Fruit fly (Drosophila melanogaster) whole organism, embryonic: ENCODE data around the gene CG18213.

Experiments used
- Ada2b ChIP-seq: fragments of 200-800 bp; sonication (Bioruptor generic); IDR thresholded peaks from 2 replicates; pipeline ENCODE4 v1.3.6; 2022; ENCODE audit warnings: missing biosample characterization, missing genetic modification characterization
- B-H1 ChIP-seq: fragments of 200-800 bp; sonication (Bioruptor generic); IDR thresholded peaks from 3 replicates; pipeline ENCODE4 v1.3.6; 2022; ENCODE audit warnings: missing biosample characterization, missing genetic modification characterization
- CG10543 ChIP-seq: fragments of 200-800 bp; sonication (Bioruptor generic); optimal IDR thresholded peaks from 3 replicates; lab custom pipeline; 2017; ENCODE audit warnings: missing biosample characterization, mild to moderate bottlenecking, missing genetic modification characterization, moderate library complexity
- CG10979 ChIP-seq: fragments of 200-800 bp; sonication (Bioruptor generic); optimal IDR thresholded peaks from 2 replicates; lab custom pipeline; 2018; ENCODE audit warnings: missing biosample characterization, mild to moderate bottlenecking, missing genetic modification characterization, moderate library complexity
- CG11456 ChIP-seq: fragments of 200-800 bp; sonication (Bioruptor generic); IDR thresholded peaks from 3 replicates; pipeline ENCODE4 v1.3.6; 2022; ENCODE audit warnings: missing biosample characterization, missing genetic modification characterization
- CG12236 ChIP-seq: fragments of 200-800 bp; sonication (Bioruptor generic); optimal IDR thresholded peaks from 2 replicates; lab custom pipeline; 2016; ENCODE audit warnings: missing biosample characterization, missing genetic modification characterization
- CG14710 ChIP-seq: fragments of 200-800 bp; sonication (Bioruptor generic); optimal IDR thresholded peaks from 3 replicates; lab custom pipeline; 2019; ENCODE audit warnings: missing biosample characterization, mild to moderate bottlenecking, missing genetic modification characterization, moderate library complexity
- CG14860 ChIP-seq: fragments of 200-800 bp; sonication (Bioruptor generic); IDR thresholded peaks from 3 replicates; pipeline ENCODE4 v1.3.6; 2022; ENCODE audit warnings: missing biosample characterization, missing genetic modification characterization; ENCODE audit not compliant: partially characterized antibody
- CG17186 ChIP-seq: fragments of 200-800 bp; sonication (Bioruptor generic); optimal IDR thresholded peaks from 3 replicates; lab custom pipeline; 2017; ENCODE audit warnings: missing biosample characterization, missing genetic modification reagents, missing genetic modification characterization
- CG17328 ChIP-seq: fragments of 200-800 bp; sonication (Bioruptor generic); IDR thresholded peaks from 2 replicates; pipeline ENCODE4 v1.3.6; 2022; ENCODE audit warnings: missing biosample characterization, missing genetic modification characterization
- CG17361 ChIP-seq: fragments of 200-800 bp; sonication (Bioruptor generic); IDR thresholded peaks from 3 replicates; pipeline ENCODE4 v1.3.6; 2022; ENCODE audit warnings: missing biosample characterization, missing genetic modification characterization
- CG18764 ChIP-seq: fragments of 200-800 bp; sonication (Bioruptor generic); optimal IDR thresholded peaks from 3 replicates; lab custom pipeline; 2016; ENCODE audit warnings: missing biosample characterization, missing genetic modification characterization
- CG3065 ChIP-seq: fragments of 200-800 bp; sonication (Bioruptor generic); optimal IDR thresholded peaks from 2 replicates; lab custom pipeline; 2016; ENCODE audit warnings: missing biosample characterization, missing genetic modification characterization
- CG34224 ChIP-seq: fragments of 200-800 bp; sonication (Bioruptor generic); IDR thresholded peaks from 3 replicates; pipeline ENCODE4 v1.3.6; 2022; ENCODE audit warnings: missing biosample characterization, missing genetic modification characterization; ENCODE audit not compliant: partially characterized antibody
- CG43689 ChIP-seq: fragments of 200-800 bp; sonication (Bioruptor generic); IDR thresholded peaks from 2 replicates; pipeline ENCODE4 v1.3.6; 2022; ENCODE audit warnings: missing biosample characterization, missing genetic modification characterization
- CG5953 ChIP-seq: fragments of 200-800 bp; sonication (Bioruptor generic); IDR thresholded peaks from 2 replicates; pipeline ENCODE4 v1.3.6; 2022; ENCODE audit warnings: missing biosample characterization, missing genetic modification characterization
- CG7271 ChIP-seq: fragments of 200-800 bp; sonication (Bioruptor generic); optimal IDR thresholded peaks from 2 replicates; lab custom pipeline; 2018; ENCODE audit warnings: missing biosample characterization, mild to moderate bottlenecking, missing genetic modification characterization, moderate library complexity
- CG9215 ChIP-seq: fragments of 200-800 bp; sonication (Bioruptor generic); IDR thresholded peaks from 2 replicates; pipeline ENCODE4 v1.3.6; 2022; ENCODE audit warnings: missing biosample characterization, missing genetic modification characterization
- CG9437 ChIP-seq: fragments of 200-800 bp; sonication (Bioruptor generic); optimal IDR thresholded peaks from 2 replicates; lab custom pipeline; 2018; ENCODE audit warnings: missing biosample characterization, mild to moderate bottlenecking, missing genetic modification characterization
- CG9727 ChIP-seq: fragments of 200-800 bp; sonication (Bioruptor generic); optimal IDR thresholded peaks from 3 replicates; lab custom pipeline; 2017; ENCODE audit warnings: missing biosample characterization, mild to moderate bottlenecking, missing genetic modification characterization
- D19B ChIP-seq: fragments of 200-800 bp; sonication (Bioruptor generic); optimal IDR thresholded peaks from 2 replicates; lab custom pipeline; 2017; ENCODE audit warnings: missing biosample characterization, mild to moderate bottlenecking, missing genetic modification characterization
- Fer2 ChIP-seq: fragments of 200-800 bp; sonication (Bioruptor generic); optimal IDR thresholded peaks from 2 replicates; lab custom pipeline; 2018; ENCODE audit warnings: missing biosample characterization, mild to moderate bottlenecking, missing genetic modification characterization, moderate library complexity
- Gug ChIP-seq: fragments of 200-800 bp; sonication (Bioruptor generic); IDR thresholded peaks from 4 replicates; pipeline ENCODE4 v1.3.6; 2022; ENCODE audit warnings: missing biosample characterization, missing genetic modification characterization
- HLH4C ChIP-seq: fragments of 200-800 bp; sonication (Bioruptor generic); IDR thresholded peaks from 3 replicates; pipeline ENCODE4 v1.3.6; 2022; ENCODE audit warnings: missing biosample characterization, missing genetic modification characterization; ENCODE audit not compliant: partially characterized antibody
- HmgD ChIP-seq: fragments of 200-800 bp; sonication (Bioruptor generic); optimal IDR thresholded peaks from 3 replicates; lab custom pipeline; 2016; ENCODE audit warnings: missing biosample characterization, missing genetic modification characterization
- Hr39 ChIP-seq: fragments of >200 bp; optimal IDR thresholded peaks from 2 replicates; lab custom pipeline; 2017
- Lpt ChIP-seq: fragments of >200 bp; optimal IDR thresholded peaks from 2 replicates; lab custom pipeline; 2018; ENCODE audit warnings: missing biosample characterization, missing genetic modification characterization
- MTF-1 ChIP-seq: fragments of 200-800 bp; sonication (Bioruptor generic); optimal IDR thresholded peaks from 2 replicates; lab custom pipeline; 2018; ENCODE audit warnings: missing biosample characterization, mild to moderate bottlenecking, missing genetic modification characterization, borderline replicate concordance
- Mrtf ChIP-seq: fragments of 200-800 bp; sonication (Bioruptor generic); IDR thresholded peaks from 3 replicates; pipeline ENCODE4 v1.3.6; 2022; ENCODE audit warnings: missing biosample characterization, missing genetic modification characterization
- Opbp ChIP-seq: fragments of 200-800 bp; sonication (Bioruptor generic); IDR thresholded peaks from 3 replicates; pipeline ENCODE4 v1.3.6; 2022; ENCODE audit warnings: missing biosample characterization, missing genetic modification characterization; ENCODE audit not compliant: partially characterized antibody
- Usf ChIP-seq: fragments of 200-800 bp; sonication (Bioruptor generic); optimal IDR thresholded peaks from 2 replicates; lab custom pipeline; 2017; ENCODE audit warnings: missing genotype, missing biosample characterization, missing genetic modification characterization
- abd-A ChIP-seq: fragments of 200-800 bp; sonication (Bioruptor generic); optimal IDR thresholded peaks from 3 replicates; lab custom pipeline; 2019; ENCODE audit warnings: missing biosample characterization, mild to moderate bottlenecking, missing genetic modification characterization, moderate library complexity
- ac ChIP-seq: fragments of 200-800 bp; sonication (Bioruptor generic); optimal IDR thresholded peaks from 3 replicates; lab custom pipeline; 2017; ENCODE audit warnings: missing biosample characterization, mild to moderate bottlenecking, missing genetic modification characterization
- crc ChIP-seq: fragments of 200-800 bp; sonication (Bioruptor generic); optimal IDR thresholded peaks from 2 replicates; lab custom pipeline; 2016; ENCODE audit warnings: missing biosample characterization, missing genetic modification characterization
- croc ChIP-seq: fragments of 200-800 bp; sonication (Bioruptor generic); conservative IDR thresholded peaks from 3 replicates; pipeline ENCODE4 v1.3.6; 2022; ENCODE audit warnings: missing biosample characterization, missing genetic modification characterization
- danr ChIP-seq: fragments of 200-800 bp; sonication (Bioruptor generic); IDR thresholded peaks from 2 replicates; pipeline ENCODE4 v1.3.6; 2022; ENCODE audit warnings: missing biosample characterization, missing genetic modification characterization
- dm ChIP-seq: fragments of 200-800 bp; sonication (Bioruptor generic); optimal IDR thresholded peaks from 3 replicates; lab custom pipeline; 2016; ENCODE audit warnings: missing biosample characterization, missing genetic modification characterization
- eve ChIP-seq, 2 experiments: fragments of >200 bp; optimal IDR thresholded peaks; 2 replicates each; lab custom pipeline; 2017; ENCODE audit warnings: missing biosample characterization in 2 of 2, missing genetic modification characterization in 2 of 2
- fd3F ChIP-seq: fragments of 200-800 bp; sonication (Bioruptor generic); optimal IDR thresholded peaks from 2 replicates; lab custom pipeline; 2018; ENCODE audit warnings: missing biosample characterization, mild to moderate bottlenecking, missing genetic modification characterization, moderate library complexity
- gcm2 ChIP-seq: fragments of 200-800 bp; sonication (Bioruptor generic); optimal IDR thresholded peaks from 2 replicates; lab custom pipeline; 2016; ENCODE audit warnings: missing biosample characterization, missing genetic modification characterization
- gsb-n ChIP-seq: fragments of 200-800 bp; sonication (Bioruptor generic); optimal IDR thresholded peaks from 3 replicates; lab custom pipeline; 2018; ENCODE audit warnings: missing biosample characterization, mild to moderate bottlenecking, missing genetic modification characterization
- kni ChIP-seq: fragments of 200-800 bp; sonication (Bioruptor generic); optimal IDR thresholded peaks from 3 replicates; lab custom pipeline; 2017; ENCODE audit warnings: mild to moderate bottlenecking, missing biosample characterization, missing genetic modification reagents, missing genetic modification characterization
- mam ChIP-seq: fragments of 200-800 bp; sonication (Bioruptor generic); optimal IDR thresholded peaks from 3 replicates; lab custom pipeline; 2016; ENCODE audit warnings: missing biosample characterization, missing genetic modification characterization
- nmo ChIP-seq: fragments of 200-800 bp; sonication (Bioruptor generic); optimal IDR thresholded peaks from 2 replicates; lab custom pipeline; 2018; ENCODE audit warnings: missing biosample characterization, mild to moderate bottlenecking, missing genetic modification characterization, moderate library complexity
- phol ChIP-seq: fragments of 200-800 bp; sonication (Bioruptor generic); optimal IDR thresholded peaks from 3 replicates; lab custom pipeline; 2018; ENCODE audit warnings: missing biosample characterization, mild to moderate bottlenecking, missing genetic modification characterization, moderate library complexity
- sens ChIP-seq: fragments of 200-800 bp; sonication (Bioruptor generic); peaks from one replicate; lab custom pipeline; 2016; ENCODE audit warnings: missing biosample characterization, missing genetic modification characterization
- sqz ChIP-seq: fragments of 200-800 bp; sonication (Bioruptor generic); optimal IDR thresholded peaks from 3 replicates; lab custom pipeline; 2018; ENCODE audit warnings: missing biosample characterization, mild to moderate bottlenecking, missing genetic modification characterization
- stc ChIP-seq: fragments of 200-800 bp; sonication (Bioruptor generic); IDR thresholded peaks from 2 replicates; pipeline ENCODE4 v1.3.6; 2022; ENCODE audit warnings: missing biosample characterization, missing genetic modification characterization
- unpg ChIP-seq: fragments of 200-800 bp; sonication (Bioruptor generic); optimal IDR thresholded peaks from 3 replicates; lab custom pipeline; 2018; ENCODE audit warnings: missing biosample characterization, mild to moderate bottlenecking, missing genetic modification characterization, moderate library complexity
- vvl ChIP-seq: fragments of 200-800 bp; sonication (Bioruptor generic); IDR thresholded peaks from 2 replicates; pipeline ENCODE4 v1.3.6; 2022; ENCODE audit warnings: missing biosample characterization, missing genetic modification characterization
- zen ChIP-seq: fragments of 200-800 bp; sonication (Bioruptor generic); optimal IDR thresholded peaks from 3 replicates; lab custom pipeline; 2018; ENCODE audit warnings: missing biosample characterization, mild to moderate bottlenecking, missing genetic modification characterization, moderate library complexity
- zfh1 ChIP-seq: fragments of 200-800 bp; sonication (Bioruptor generic); IDR thresholded peaks from 3 replicates; pipeline ENCODE4 v1.3.6; 2022; ENCODE audit warnings: missing biosample characterization, missing genetic modification characterization

Gene CG18213

DNA sequence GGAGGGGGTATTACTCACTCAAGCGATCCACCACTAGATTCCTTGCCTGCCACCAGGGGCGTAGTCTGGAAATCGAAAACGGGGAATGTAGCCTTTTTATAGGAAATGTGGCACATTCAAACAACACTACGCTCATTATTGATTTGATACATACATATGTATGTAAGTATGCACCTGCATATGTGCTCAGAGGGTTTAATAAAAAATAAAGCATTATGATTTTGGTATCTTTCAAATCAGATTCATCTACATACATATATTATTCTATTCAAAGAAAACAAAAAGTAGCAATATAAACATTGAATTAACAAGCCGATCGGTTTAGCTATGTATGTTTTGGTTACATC is 16.9 kb upstream of the CG18213 start (continued):
- no peak for TF ChIP-seq CG9437
- no peak for TF ChIP-seq CG5953 (GFP tag; lab: Robert Waterston, UW)
- no peak for TF ChIP-seq CG9727
- no peak for TF ChIP-seq gcm2 (GFP tag; lab: Kevin White, UChicago)
- TF ChIP-seq CG17361 (GFP tag; lab: Robert Waterston, UW) = peak; percentile 61; the same call in 2 of the 3 replicates
- TF ChIP-seq CG3065 (GFP tag; lab: Kevin White, UChicago) = no peak
- TF ChIP-seq Gug (GFP tag; lab: Robert Waterston, UW) = 0 out of 4 replicates have a peak, but pooled peaks have one; percentile 28
- no peak for TF ChIP-seq sqz
- no peak for TF ChIP-seq zen (tag; lab: Kevin White, UChicago)
- TF ChIP-seq CG14860 (GFP tag; lab: Robert Waterston, UW) = no peak
- TF ChIP-seq CG10543 (GFP tag; lab: Kevin White, UChicago) = no peak
- no peak for TF ChIP-seq Hr39 (lab: Kevin White, UChicago)
- TF ChIP-seq abd-A (tag; lab: Kevin White, UChicago) = no peak
- no peak for TF ChIP-seq CG11456
- TF ChIP-seq CG7271 (tag; lab: Kevin White, UChicago) = no peak
- peak; percentile 35 for TF ChIP-seq CG14710 (tag; lab: Kevin White, UChicago)
- TF ChIP-seq CG18764 (GFP tag; lab: Kevin White, UChicago) = no peak
- TF ChIP-seq nmo (GFP tag; lab: Kevin White, UChicago) = no peak
- TF ChIP-seq gsb-n (tag; lab: Kevin White, UChicago) = peak; percentile 16
- no peak for TF ChIP-seq Fer2
- peak; percentile 85 for TF ChIP-seq sens (GFP tag; lab: Kevin White, UChicago)
- TF ChIP-seq fd3F (GFP tag; lab: Kevin White, UChicago) = no peak
- no peak for TF ChIP-seq zfh1 (GFP tag; lab: Robert Waterston, UW)
- no peak for TF ChIP-seq D19B (GFP tag; lab: Kevin White, UChicago)
- TF ChIP-seq mam (GFP tag; lab: Kevin White, UChicago) = peak; percentile 12
- TF ChIP-seq CG17186 (GFP tag; lab: Kevin White, UChicago) = peak; percentile 3
- TF ChIP-seq eve (GFP tag; optimal IDR thresholded peaks at IDR 0.05; lab: Kevin White, UChicago) = no peak
- TF ChIP-seq Usf = no peak
- TF ChIP-seq CG17328 (GFP tag; lab: Robert Waterston, UW) = no peak
- no peak for TF ChIP-seq HLH4C
- 0 out of 2 replicates have a peak, but pooled peaks have one; percentile 24 for TF ChIP-seq stc (GFP tag; lab: Robert Waterston, UW)
- TF ChIP-seq Lpt (GFP tag; lab: Kevin White, UChicago) = no peak
- TF ChIP-seq CG43689 (GFP tag; lab: Robert Waterston, UW) = no peak
- TF ChIP-seq croc (GFP tag; lab: Robert Waterston, UW) = no peak
- no peak for TF ChIP-seq CG9215 (GFP tag; lab: Robert Waterston, UW)
- no peak for TF ChIP-seq ac (GFP tag; lab: Kevin White, UChicago)
- TF ChIP-seq CG34224 (GFP tag; lab: Robert Waterston, UW) = no peak
- no peak for TF ChIP-seq dm
- TF ChIP-seq unpg (GFP tag; lab: Kevin White, UChicago) = peak; percentile 15
- TF ChIP-seq kni (GFP tag; lab: Kevin White, UChicago) = no peak
- peak; percentile 45 for TF ChIP-seq CG10979 (tag; lab: Kevin White, UChicago)
- TF ChIP-seq MTF-1 = no peak
- no peak for TF ChIP-seq HmgD
- TF ChIP-seq crc (GFP tag; lab: Kevin White, UChicago) = no peak
- peak; percentile 4; the same call in 1 of the 2 replicates for TF ChIP-seq Ada2b (GFP tag; lab: Robert Waterston, UW)
- peak; percentile 39; the same call in 1 of the 2 replicates for TF ChIP-seq vvl (GFP tag; lab: Robert Waterston, UW)
- TF ChIP-seq danr (GFP tag; lab: Robert Waterston, UW) = no peak
- TF ChIP-seq Mrtf (GFP tag; lab: Robert Waterston, UW) = no peak
- TF ChIP-seq phol (tag; lab: Kevin White, UChicago) = peak; percentile 42
- TF ChIP-seq Opbp (GFP tag; lab: Robert Waterston, UW) = no peak
- TF ChIP-seq B-H1 (GFP tag; lab: Robert Waterston, UW) = no peak
- TF ChIP-seq CG12236 = no peak
